Worm (Caenorhabditis elegans): Measurements from ENCODE around the gene fbxb-46.

- TF ChIP-seq ceh-88 (GFP tag; IDR thresholded peaks at IDR 0.05): no peak
- no peak for TF ChIP-seq lin-15B (tag; optimal IDR thresholded peaks at IDR 0.05)
- TF ChIP-seq lin-39 (tag; optimal IDR thresholded peaks at IDR 0.05): no peak
- TF ChIP-seq nhr-76 (tag; optimal IDR thresholded peaks at IDR 0.05): no peak
- TF ChIP-seq ceh-63 (GFP tag; optimal IDR thresholded peaks at IDR 0.05): no peak
- no peak for TF ChIP-seq unc-130 (tag; optimal IDR thresholded peaks at IDR 0.05)
- TF ChIP-seq rnt-1 (tag; optimal IDR thresholded peaks at IDR 0.05): no peak
- no peak for TF ChIP-seq alr-1 (tag; optimal IDR thresholded peaks at IDR 0.05; ENCODE audit: borderline replicate concordance)
- no peak for TF ChIP-seq jun-1 (tag; optimal IDR thresholded peaks at IDR 0.05)
- no peak for TF ChIP-seq nhr-11 (tag; optimal IDR thresholded peaks at IDR 0.05)
Observed at ce11 chrII:1603049-1603448, 32.1 kb upstream of the fbxb-46 start.
